Fruit fly (Drosophila melanogaster) whole organism, adult: ENCODE results near the gene CG32148.

ENCODE experiments used
- CG11617 ChIP-seq: fragments of 200-800 bp; sonication (Bioruptor generic); optimal IDR thresholded peaks from 2 replicates; lab custom pipeline; 2017; ENCODE audit warnings: mild to moderate bottlenecking, missing biosample characterization, missing genetic modification reagents, missing genetic modification characterization
- CG12768 ChIP-seq: fragments of 200-800 bp; sonication (Bioruptor generic); optimal IDR thresholded peaks from 2 replicates; lab custom pipeline; 2017; ENCODE audit warnings: missing biosample characterization, missing genetic modification characterization, mild to moderate bottlenecking, moderate library complexity, missing genetic modification reagents
- CG14711 ChIP-seq: fragments of 200-800 bp; sonication (Bioruptor generic); optimal IDR thresholded peaks from 2 replicates; lab custom pipeline; 2018; ENCODE audit warnings: missing biosample characterization, mild to moderate bottlenecking, missing genetic modification characterization, moderate library complexity
- CG1620 ChIP-seq: fragments of 200-800 bp; sonication (Bioruptor generic); optimal IDR thresholded peaks from 2 replicates; lab custom pipeline; 2016; ENCODE audit warnings: missing biosample characterization, missing genetic modification characterization
- CG33017 ChIP-seq: fragments of 200-800 bp; sonication (Bioruptor generic); optimal IDR thresholded peaks from 2 replicates; lab custom pipeline; 2018; ENCODE audit warnings: missing biosample characterization, mild to moderate bottlenecking, missing genetic modification characterization, moderate library complexity
- CG5204 ChIP-seq: fragments of 200-800 bp; sonication (Bioruptor generic); optimal IDR thresholded peaks from 2 replicates; lab custom pipeline; 2016; ENCODE audit warnings: missing biosample characterization, missing genetic modification characterization
- CG7045 ChIP-seq: fragments of 200-800 bp; sonication (Bioruptor generic); optimal IDR thresholded peaks from 2 replicates; lab custom pipeline; 2017; ENCODE audit warnings: missing biosample characterization, mild to moderate bottlenecking, missing genetic modification characterization
- CG7101 ChIP-seq: fragments of 200-800 bp; sonication (Bioruptor generic); optimal IDR thresholded peaks from 2 replicates; lab custom pipeline; 2018; ENCODE audit warnings: missing biosample characterization, mild to moderate bottlenecking, missing genetic modification characterization, moderate library complexity
- Clk ChIP-seq: fragments of 200-800 bp; sonication (Bioruptor generic); optimal IDR thresholded peaks from 2 replicates; lab custom pipeline; 2017; ENCODE audit warnings: missing biosample characterization, missing genetic modification characterization
- Crg-1 ChIP-seq: fragments of 200-800 bp; sonication (Bioruptor generic); optimal IDR thresholded peaks from 2 replicates; lab custom pipeline; 2016; ENCODE audit warnings: missing biosample characterization, missing genetic modification characterization
- Hr96 ChIP-seq: fragments of 200-800 bp; sonication (Bioruptor generic); optimal IDR thresholded peaks from 2 replicates; lab custom pipeline; 2016; ENCODE audit warnings: missing biosample characterization, missing genetic modification characterization
- Mnt ChIP-seq: fragments of 200-800 bp; sonication (Bioruptor generic); optimal IDR thresholded peaks from 2 replicates; lab custom pipeline; 2016; ENCODE audit warnings: missing biosample characterization, mild to moderate bottlenecking, missing genetic modification characterization
- bab1 ChIP-seq: fragments of 200-800 bp; sonication (Bioruptor generic); optimal IDR thresholded peaks from 3 replicates; lab custom pipeline; 2019; ENCODE audit warnings: missing biosample characterization, mild to moderate bottlenecking, missing genetic modification characterization, moderate library complexity
- cic ChIP-seq: fragments of 200-800 bp; sonication (Bioruptor generic); optimal IDR thresholded peaks from 2 replicates; lab custom pipeline; 2017; ENCODE audit warnings: missing biosample characterization, mild to moderate bottlenecking, missing genetic modification characterization, moderate library complexity
- cnc ChIP-seq, 2 experiments: fragments of >200 bp; optimal IDR thresholded peaks; 2 replicates each; lab custom pipeline; 2017
- kay ChIP-seq: fragments of 200-800 bp; sonication (Bioruptor generic); peaks from one replicate; lab custom pipeline; 2016; ENCODE audit warnings: missing biosample characterization, missing genetic modification characterization, borderline replicate concordance
- ovo ChIP-seq: fragments of 200-800 bp; sonication (Bioruptor generic); optimal IDR thresholded peaks from 2 replicates; lab custom pipeline; 2016; ENCODE audit warnings: missing biosample characterization, missing genetic modification characterization
- pad ChIP-seq: fragments of 200-800 bp; sonication (Bioruptor generic); optimal IDR thresholded peaks from 3 replicates; lab custom pipeline; 2017; ENCODE audit warnings: missing biosample characterization, missing genetic modification characterization, mild to moderate bottlenecking, moderate library complexity, missing genetic modification reagents
- tj ChIP-seq: fragments of 200-800 bp; sonication (Bioruptor generic); optimal IDR thresholded peaks from 3 replicates; lab custom pipeline; 2017; ENCODE audit warnings: missing biosample characterization, mild to moderate bottlenecking, missing genetic modification characterization, moderate library complexity
- toe ChIP-seq: fragments of 200-800 bp; sonication (Bioruptor generic); optimal IDR thresholded peaks from 2 replicates; lab custom pipeline; 2016; ENCODE audit warnings: missing biosample characterization, missing genetic modification characterization

CG32148 gene

DNA sequence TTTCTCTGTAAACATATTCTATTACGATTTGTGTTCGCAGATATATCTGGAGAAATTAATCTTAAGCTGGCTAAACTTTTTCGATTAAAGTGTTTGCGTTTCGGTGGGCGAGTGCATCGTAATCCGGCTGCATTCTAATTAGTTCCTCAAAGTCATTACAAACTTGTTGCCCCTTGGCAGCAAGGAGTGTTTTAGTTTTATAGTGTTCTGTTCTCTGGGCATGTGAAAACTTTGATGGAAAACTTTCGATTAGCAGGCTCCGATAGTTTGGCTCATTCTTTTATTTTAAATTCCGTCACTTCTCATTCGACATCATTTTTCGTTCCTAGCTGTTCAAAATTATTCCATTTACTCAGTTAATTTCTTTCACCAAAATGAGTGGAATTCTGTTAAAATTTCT lies at the start of gene CG32148:
TSS of gene CG32148 (plus strand) at position 301 of the 400 bp plus-strand sequence.
- TF ChIP-seq CG1620 (GFP tag; lab: Kevin White, UChicago) (no peak), CG14711 (tag; lab: Kevin White, UChicago) (no peak), Crg-1 (GFP tag; lab: Kevin White, UChicago) (no peak), cic (GFP tag; lab: Kevin White, UChicago) (no peak), bab1 (GFP tag; lab: Kevin White, UChicago) (no peak), kay (no peak), pad (GFP tag; lab: Kevin White, UChicago) (no peak), Clk (GFP tag; lab: Kevin White, UChicago) (no peak), Mnt (no peak), cnc (optimal IDR thresholded peaks at IDR 0.05; lab: Kevin White, UChicago) (no peak)

DNA sequence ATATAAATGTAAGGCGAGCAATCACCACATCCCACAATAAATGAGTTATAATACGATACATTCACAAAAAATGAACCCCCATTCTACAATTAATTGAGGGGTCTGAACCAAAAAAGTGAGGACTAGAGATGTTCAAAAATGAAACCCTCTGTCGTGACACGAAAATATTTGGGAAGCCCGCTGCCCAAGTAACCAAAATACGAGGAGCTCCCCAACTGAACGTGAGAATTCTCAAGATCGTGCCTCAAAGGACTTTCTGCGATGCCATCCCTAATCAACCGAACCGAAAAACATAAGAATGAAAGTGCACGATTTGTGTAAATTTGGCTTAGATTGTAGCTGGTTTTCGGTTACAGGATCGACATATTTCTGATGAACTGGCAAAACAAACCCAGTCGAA lies 48.8 kb upstream of the CG32148 start, which contains the start of gene Ocho:
TSS of gene Ocho (plus strand) at position 336 of the 400 bp plus-strand sequence.
- TF ChIP-seq Hr96 = no peak
- no peak for TF ChIP-seq Crg-1 (GFP tag; lab: Kevin White, UChicago)
- no peak for TF ChIP-seq CG7045
- TF ChIP-seq cnc (optimal IDR thresholded peaks at IDR 0.05; lab: Kevin White, UChicago) = no peak
- TF ChIP-seq CG33017 (tag; lab: Kevin White, UChicago) = no peak
- TF ChIP-seq toe (GFP tag; lab: Kevin White, UChicago) = no peak

DNA sequence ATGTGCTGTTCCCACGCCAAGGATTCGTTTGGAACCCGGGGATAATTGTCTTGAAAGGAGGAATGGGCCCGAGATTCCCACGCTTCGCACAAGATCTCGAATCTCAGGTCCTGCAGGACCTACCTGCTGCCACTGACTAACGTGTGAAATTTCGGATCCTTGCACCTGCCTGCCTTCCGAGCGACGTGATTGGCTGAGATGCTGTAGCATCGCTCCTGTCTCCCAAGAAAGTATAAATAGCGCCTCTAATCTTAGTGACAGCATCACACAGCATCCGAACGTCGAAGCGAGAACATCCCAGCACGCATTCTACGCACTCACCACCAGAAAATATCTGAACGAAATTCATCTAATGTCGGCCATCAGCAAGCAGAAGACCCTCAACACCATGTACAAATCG lies 48.3 kb upstream of the CG32148 start:
- no peak for TF ChIP-seq kay
- TF ChIP-seq CG5204 = no peak
- TF ChIP-seq CG33017 (tag; lab: Kevin White, UChicago) = no peak
- no peak for TF ChIP-seq CG1620 (GFP tag; lab: Kevin White, UChicago)
- no peak for TF ChIP-seq cic (GFP tag; lab: Kevin White, UChicago)
- no peak for TF ChIP-seq pad (GFP tag; lab: Kevin White, UChicago)
- no peak for TF ChIP-seq CG7101 (tag; lab: Kevin White, UChicago)
- TF ChIP-seq tj = no peak
- no peak for TF ChIP-seq CG7045
- TF ChIP-seq ovo (GFP tag; lab: Kevin White, UChicago) = no peak

DNA sequence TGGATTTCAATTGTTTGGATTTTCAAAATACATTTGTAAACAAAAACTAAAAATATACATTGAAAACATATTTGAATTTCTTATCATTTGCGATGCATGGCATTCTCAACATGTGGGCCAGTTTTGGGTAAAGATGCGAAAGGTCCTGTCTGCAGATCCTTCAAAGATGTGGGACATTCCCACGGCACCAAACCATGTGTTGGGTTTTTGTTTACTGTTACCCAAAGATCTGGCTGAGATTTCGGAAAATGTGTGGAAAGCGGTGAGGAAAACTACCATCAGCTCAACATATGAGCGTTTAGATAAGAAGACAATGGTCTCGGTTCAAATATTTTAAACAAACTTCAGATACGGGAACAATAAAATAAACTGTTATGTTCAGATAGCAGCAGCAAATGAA lies 47.3 kb upstream of the CG32148 start:
- no peak for TF ChIP-seq toe (GFP tag; lab: Kevin White, UChicago)
- TF ChIP-seq Crg-1 (GFP tag; lab: Kevin White, UChicago) = no peak
- no peak for TF ChIP-seq CG14711 (tag; lab: Kevin White, UChicago)
- TF ChIP-seq Hr96 = no peak

DNA sequence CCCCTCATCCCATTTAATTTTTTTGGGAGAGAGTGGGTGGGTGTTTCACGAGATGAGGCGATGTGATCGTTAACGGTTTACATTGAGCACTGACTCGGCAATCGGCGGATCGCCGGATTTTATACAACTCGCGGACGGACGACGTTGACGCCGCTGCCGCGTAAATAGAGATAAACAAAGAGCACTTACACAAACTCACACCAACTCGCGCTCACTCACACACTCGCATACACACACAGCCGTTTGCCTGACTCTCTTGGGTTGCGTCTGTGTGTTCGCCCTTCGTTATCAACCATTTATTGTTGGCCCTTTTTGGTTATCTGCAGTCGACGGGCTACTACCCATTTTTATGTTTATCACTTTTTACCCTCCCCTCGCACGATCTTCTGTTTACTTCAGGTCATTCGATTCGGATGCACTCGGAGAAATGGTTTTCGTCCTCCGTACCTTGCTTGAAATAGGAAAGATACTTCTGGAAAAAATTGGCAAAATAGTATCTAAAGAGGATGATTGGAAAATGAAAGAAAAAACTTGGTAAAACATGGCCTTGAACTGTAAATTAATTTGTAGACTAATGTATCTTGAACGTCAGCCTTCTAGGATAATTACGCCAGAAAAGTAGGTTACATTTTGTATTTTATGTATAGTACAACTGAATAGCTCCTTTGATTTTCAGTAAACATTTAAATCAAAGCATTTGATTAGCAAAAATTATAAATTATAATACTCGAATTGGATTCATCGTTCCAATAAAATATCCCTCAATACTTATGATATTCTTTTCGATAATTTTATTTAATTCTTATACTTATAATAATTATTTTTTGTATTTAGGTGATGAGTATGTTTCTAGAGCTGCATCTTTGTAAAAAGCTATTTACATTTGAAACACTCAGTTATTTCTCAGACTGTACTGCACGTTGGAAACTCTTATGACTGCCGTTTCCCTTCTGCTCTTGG lies 45.5 kb upstream of the CG32148 start:
- TF ChIP-seq CG12768 (GFP tag; lab: Kevin White, UChicago) (no peak), cic (GFP tag; lab: Kevin White, UChicago) (no peak), toe (GFP tag; lab: Kevin White, UChicago) (no peak), CG7101 (tag; lab: Kevin White, UChicago) (no peak), CG7045 (no peak)

DNA sequence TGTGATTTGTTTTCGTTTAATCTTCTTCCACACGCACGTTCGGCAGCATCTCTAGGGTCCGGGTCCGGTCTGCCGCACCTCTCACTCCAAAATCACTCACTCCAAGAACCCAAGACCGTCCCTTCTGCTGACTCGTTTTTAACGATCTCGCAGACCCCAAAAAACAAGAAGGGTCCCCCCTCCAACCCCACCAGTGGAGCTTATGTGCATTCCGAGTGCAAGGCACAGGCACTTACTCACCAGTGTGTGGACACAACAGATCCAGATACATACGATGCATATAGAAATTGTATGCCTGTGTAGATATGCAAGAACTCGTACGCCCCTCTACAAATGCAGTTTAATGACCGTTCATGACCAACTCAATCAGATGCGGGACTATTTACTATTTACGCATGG lies 44.8 kb upstream of the CG32148 start:
- TF ChIP-seq cnc (optimal IDR thresholded peaks at IDR 0.05; lab: Kevin White, UChicago) (no peak), CG14711 (tag; lab: Kevin White, UChicago) (no peak), Mnt (no peak), kay (no peak), ovo (GFP tag; lab: Kevin White, UChicago) (no peak), CG7101 (tag; lab: Kevin White, UChicago) (no peak), CG33017 (tag; lab: Kevin White, UChicago) (no peak)

DNA sequence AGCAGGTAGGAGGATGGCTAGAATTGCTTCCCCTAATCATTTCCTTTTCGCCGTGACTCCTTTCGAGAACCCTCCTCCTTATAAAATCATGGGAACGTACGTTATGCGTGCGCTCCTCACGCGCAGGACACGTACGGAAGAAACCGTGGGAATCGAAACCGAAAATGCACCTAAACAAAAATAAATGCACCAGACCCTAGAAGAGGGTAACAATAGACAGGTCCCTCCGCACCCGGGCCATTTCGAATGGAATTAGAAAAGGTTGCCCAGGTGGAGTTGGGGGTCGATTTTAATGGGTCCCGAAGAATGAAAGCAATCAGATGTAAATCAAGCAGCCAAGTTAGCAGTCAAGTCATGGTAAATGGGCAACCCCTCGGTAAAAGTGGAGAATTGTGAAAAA lies 44.0 kb upstream of the CG32148 start, which contains the start of gene CG3349:
TSS of gene CG3349 (plus strand) at position 289 of the 400 bp plus-strand sequence.
- no peak for TF ChIP-seq pad (GFP tag; lab: Kevin White, UChicago)
- TF ChIP-seq ovo (GFP tag; lab: Kevin White, UChicago) = no peak
- no peak for TF ChIP-seq toe (GFP tag; lab: Kevin White, UChicago)
- no peak for TF ChIP-seq CG33017 (tag; lab: Kevin White, UChicago)
- TF ChIP-seq CG11617 (GFP tag; lab: Kevin White, UChicago) = no peak
- TF ChIP-seq tj = no peak
- TF ChIP-seq Hr96 = no peak
- TF ChIP-seq Mnt = no peak
- no peak for TF ChIP-seq bab1 (GFP tag; lab: Kevin White, UChicago)
- no peak for TF ChIP-seq CG7045
- TF ChIP-seq cnc (optimal IDR thresholded peaks at IDR 0.05; lab: Kevin White, UChicago) = no peak
- no peak for TF ChIP-seq CG5204
- TF ChIP-seq cic (GFP tag; lab: Kevin White, UChicago) = no peak
- TF ChIP-seq CG12768 (GFP tag; lab: Kevin White, UChicago) = no peak
- no peak for TF ChIP-seq CG14711 (tag; lab: Kevin White, UChicago)
- TF ChIP-seq Crg-1 (GFP tag; lab: Kevin White, UChicago) = no peak
